Worm (Caenorhabditis elegans) whole organism, young adult: ENCODE measurements around the gene Y102A5C.2.

Experiments
- C06A6.2 ChIP-seq: fragments of 200-800 bp; sonication (Bioruptor generic); conservative IDR thresholded peaks from 2 replicates; pipeline ENCODE4 v1.3.6; 2022; ENCODE audit warnings: missing genetic modification characterization, missing compliant biosample characterization
- F10E7.11 ChIP-seq: sonication (generic microtip); optimal IDR thresholded peaks from 2 replicates; lab custom pipeline; 2017; ENCODE audit warnings: mild to moderate bottlenecking, missing genetic modification characterization, moderate library complexity, missing compliant biosample characterization
- F57C9.4 ChIP-seq: sonication (generic microtip); optimal IDR thresholded peaks from 2 replicates; lab custom pipeline; 2017; ENCODE audit warnings: mild to moderate bottlenecking, missing genetic modification characterization, missing compliant biosample characterization
- T07F8.4 ChIP-seq: sonication (generic microtip); optimal IDR thresholded peaks from 2 replicates; lab custom pipeline; 2016; ENCODE audit warnings: mild to moderate bottlenecking, missing genetic modification characterization, moderate library complexity, missing compliant biosample characterization
- Y56A3A.18 ChIP-seq: fragments of 200-800 bp; sonication (Bioruptor generic); IDR thresholded peaks from 2 replicates; pipeline ENCODE4 v1.3.6; 2022; ENCODE audit warnings: missing genetic modification reagents, missing genetic modification characterization, missing compliant biosample characterization
- ZK185.1 ChIP-seq: sonication (generic microtip); optimal IDR thresholded peaks from 2 replicates; lab custom pipeline; 2016; ENCODE audit warnings: mild to moderate bottlenecking, missing genetic modification characterization, missing compliant biosample characterization; ENCODE audit not compliant: poor library complexity, severe bottlenecking
- aptf-2 ChIP-seq: fragments of 200-800 bp; sonication (Bioruptor generic); conservative IDR thresholded peaks from 2 replicates; pipeline ENCODE4 v1.3.6; 2022; ENCODE audit warnings: missing genetic modification reagents, missing genetic modification characterization, missing compliant biosample characterization
- aptf-3 ChIP-seq: fragments of 200-800 bp; sonication (Bioruptor generic); IDR thresholded peaks from 2 replicates; pipeline ENCODE4 v1.3.6; 2022; ENCODE audit warnings: missing genetic modification characterization, missing compliant biosample characterization
- atf-7 ChIP-seq: sonication (generic microtip); optimal IDR thresholded peaks from 2 replicates; lab custom pipeline; 2017; ENCODE audit warnings: mild to moderate bottlenecking, missing genetic modification characterization, missing compliant biosample characterization
- attf-3 ChIP-seq: fragments of 200-800 bp; sonication (Bioruptor generic); conservative IDR thresholded peaks from 2 replicates; pipeline ENCODE4 v1.3.6; 2022; ENCODE audit warnings: missing genetic modification reagents, missing genetic modification characterization, missing compliant biosample characterization
- bed-2 ChIP-seq: fragments of 200-800 bp; sonication (Bioruptor generic); IDR thresholded peaks from 2 replicates; pipeline ENCODE4 v1.3.6; 2022; ENCODE audit warnings: missing genetic modification reagents, missing genetic modification characterization, missing compliant biosample characterization
- ceh-100 ChIP-seq: fragments of 200-800 bp; sonication (Bioruptor generic); IDR thresholded peaks from 2 replicates; pipeline ENCODE4 v1.3.6; 2022; ENCODE audit warnings: missing genetic modification reagents, missing genetic modification characterization, missing compliant biosample characterization
- ceh-40 ChIP-seq: fragments of 200-800 bp; sonication (Bioruptor generic); IDR thresholded peaks from 2 replicates; pipeline ENCODE4 v1.3.6; 2022; ENCODE audit warnings: missing genetic modification characterization, missing compliant biosample characterization
- efl-1 ChIP-seq: fragments of 150-350 bp; optimal IDR thresholded peaks from 2 replicates; lab custom pipeline; 2014; ENCODE audit warnings: missing biosample characterization, missing genetic modification reagents, missing genetic modification characterization
- egl-44 ChIP-seq: fragments of 200-800 bp; sonication (Bioruptor generic); IDR thresholded peaks from 2 replicates; pipeline ENCODE4 v1.3.6; 2022; ENCODE audit warnings: missing genetic modification reagents, missing genetic modification characterization, missing compliant biosample characterization
- egrh-3 ChIP-seq: fragments of 200-800 bp; sonication (Bioruptor generic); IDR thresholded peaks from 2 replicates; pipeline ENCODE4 v1.3.6; 2022; ENCODE audit warnings: missing genetic modification reagents, missing genetic modification characterization, missing compliant biosample characterization
- fkh-3 ChIP-seq: sonication (generic microtip); optimal IDR thresholded peaks from 2 replicates; lab custom pipeline; 2016; ENCODE audit warnings: mild to moderate bottlenecking, missing genetic modification characterization, missing compliant biosample characterization
- him-1 ChIP-seq: sonication (generic microtip); optimal IDR thresholded peaks from 2 replicates; lab custom pipeline; 2016; ENCODE audit warnings: missing genotype, missing genetic modification reagents, missing genetic modification characterization, missing compliant biosample characterization
- hlh-12 ChIP-seq: sonication (generic microtip); optimal IDR thresholded peaks from 2 replicates; lab custom pipeline; 2016; ENCODE audit warnings: missing genetic modification characterization, missing compliant biosample characterization
- hlh-26 ChIP-seq: fragments of 200-800 bp; sonication (Bioruptor generic); conservative IDR thresholded peaks from 2 replicates; pipeline ENCODE4 v1.3.6; 2022; ENCODE audit warnings: missing genetic modification reagents, missing genetic modification characterization, missing compliant biosample characterization
- hmg-1.2 ChIP-seq: fragments of 200-800 bp; sonication (Bioruptor generic); IDR thresholded peaks from 2 replicates; pipeline ENCODE4 v1.3.6; 2022; ENCODE audit warnings: missing genetic modification reagents, missing genetic modification characterization, missing compliant biosample characterization
- let-526 ChIP-seq: fragments of 200-800 bp; sonication (Bioruptor generic); IDR thresholded peaks from 2 replicates; pipeline ENCODE4 v1.3.6; 2022; ENCODE audit warnings: missing genetic modification reagents, missing genetic modification characterization, missing compliant biosample characterization
- let-607 ChIP-seq, 2 experiments: fragments of 200-800 bp in 1 of 2; sonication (Bioruptor generic) in 1 of 2; sonication (generic microtip) in 1 of 2; optimal IDR thresholded peaks; 2 replicates each; lab custom pipeline; 2016 to 2018; ENCODE audit warnings: mild to moderate bottlenecking in 2 of 2, missing compliant biosample characterization in 2 of 2, missing genetic modification characterization in 2 of 2, moderate library complexity in 2 of 2, missing genotype in 1 of 2
- lin-40 ChIP-seq: sonication (generic microtip); optimal IDR thresholded peaks from 2 replicates; lab custom pipeline; 2016; ENCODE audit warnings: missing genetic modification characterization, mild to moderate bottlenecking, missing compliant biosample characterization, missing genotype, missing genetic modification reagents
- lsl-1 ChIP-seq: fragments of 200-800 bp; sonication (Bioruptor generic); optimal IDR thresholded peaks from 2 replicates; lab custom pipeline; 2018; ENCODE audit warnings: mild to moderate bottlenecking, missing genetic modification characterization, moderate library complexity, missing compliant biosample characterization
- lsy-27 ChIP-seq: sonication (generic microtip); optimal IDR thresholded peaks from 2 replicates; lab custom pipeline; 2017; ENCODE audit warnings: missing genetic modification characterization, mild to moderate bottlenecking, missing compliant biosample characterization, antibody characterized with exemption, missing genotype, borderline replicate concordance; ENCODE audit not compliant: insufficient read depth
- madf-3 ChIP-seq: fragments of 200-800 bp; sonication (Bioruptor generic); IDR thresholded peaks from 2 replicates; pipeline ENCODE4 v1.3.6; 2022; ENCODE audit warnings: missing genetic modification reagents, missing genetic modification characterization, missing compliant biosample characterization
- mes-4 ChIP-seq: sonication (generic microtip); optimal IDR thresholded peaks from 2 replicates; lab custom pipeline; 2016; ENCODE audit warnings: missing genotype, missing genetic modification characterization, missing compliant biosample characterization
- mxl-1 ChIP-seq: sonication (generic microtip); optimal IDR thresholded peaks from 2 replicates; lab custom pipeline; 2016; ENCODE audit warnings: missing genetic modification characterization, missing compliant biosample characterization
- nfya-1 ChIP-seq: sonication (generic microtip); optimal IDR thresholded peaks from 2 replicates; lab custom pipeline; 2017; ENCODE audit warnings: antibody characterized with exemption, missing compliant biosample characterization, missing genetic modification characterization, borderline replicate concordance; ENCODE audit not compliant: insufficient read depth
- sea-2 ChIP-seq: fragments of 200-800 bp; sonication (Bioruptor generic); IDR thresholded peaks from 2 replicates; pipeline ENCODE4 v1.3.6; 2022; ENCODE audit warnings: missing genetic modification characterization, missing compliant biosample characterization
- snpc-1.3 ChIP-seq: sonication (generic microtip); optimal IDR thresholded peaks from 2 replicates; lab custom pipeline; 2017; ENCODE audit warnings: missing genetic modification characterization, mild to moderate bottlenecking, missing compliant biosample characterization, antibody characterized with exemption, moderate library complexity, missing genotype, missing genetic modification reagents; ENCODE audit not compliant: insufficient read depth
- tbp1 ChIP-seq: fragments of 200-800 bp; sonication (Bioruptor generic); optimal IDR thresholded peaks from 2 replicates; lab custom pipeline; 2018; ENCODE audit warnings: mild to moderate bottlenecking, missing genetic modification characterization, missing compliant biosample characterization
- unc-62 ChIP-seq: fragments of 150-350 bp; optimal IDR thresholded peaks from 2 replicates; lab custom pipeline; 2014; ENCODE audit warnings: missing biosample characterization, missing genetic modification reagents, missing genetic modification characterization
- zim-3 ChIP-seq: sonication (generic microtip); optimal IDR thresholded peaks from 2 replicates; lab custom pipeline; 2017; ENCODE audit warnings: mild to moderate bottlenecking, missing genetic modification characterization, moderate library complexity, missing compliant biosample characterization
- ztf-3 ChIP-seq: fragments of 200-800 bp; sonication (Bioruptor generic); optimal IDR thresholded peaks from 2 replicates; lab custom pipeline; 2018; ENCODE audit warnings: mild to moderate bottlenecking, missing genetic modification characterization, missing compliant biosample characterization

Y102A5C.2 gene

DNA sequence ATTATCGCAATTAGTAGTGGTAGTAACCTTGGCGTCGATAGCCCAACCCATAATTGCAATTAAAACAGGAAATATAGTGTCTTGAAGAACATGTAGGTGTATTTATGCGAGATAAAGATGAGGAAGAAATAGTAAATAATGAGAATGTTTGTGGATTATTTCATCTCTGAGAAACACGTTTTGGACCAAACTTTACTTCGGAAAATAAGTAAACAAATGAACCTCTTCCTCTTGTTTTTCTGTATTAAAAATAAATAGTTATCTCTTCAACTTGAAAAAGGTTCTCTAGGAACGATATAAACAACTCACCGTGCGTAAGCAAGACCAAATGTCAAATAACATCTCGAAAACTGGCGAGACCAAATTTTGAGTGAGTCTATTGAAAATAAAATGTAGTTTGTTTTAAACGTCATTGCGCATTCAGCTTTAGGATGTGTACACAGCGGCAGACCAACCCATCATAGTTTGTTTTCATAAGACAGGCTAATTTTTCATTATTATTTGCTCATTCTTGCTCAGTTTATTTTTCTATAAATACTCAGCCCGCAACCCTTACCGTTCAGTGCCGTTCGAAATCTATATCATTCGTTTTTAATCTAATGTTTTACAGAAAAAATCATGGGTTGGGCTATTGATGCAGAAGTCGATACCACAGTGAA, 36.1 kb upstream of the Y102A5C.2 start, which contains the start of the genes F09C6.11 and F09C6.12:
Gene F09C6.11 (minus strand): TSS at position 51 of the 659 bp plus-strand sequence.
Gene F09C6.12 (plus strand): TSS at position 609 of the 659 bp plus-strand sequence.
- TF ChIP-seq F10E7.11 (tag; lab: Kevin White, UChicago), result no peak
- TF ChIP-seq mxl-1 (tag; lab: Kevin White, UChicago), result no peak
- TF ChIP-seq madf-3, result no peak
- no peak for TF ChIP-seq Y56A3A.18
- TF ChIP-seq F57C9.4 (tag; lab: Kevin White, UChicago), result no peak
- no peak for TF ChIP-seq efl-1 (GFP tag; lab: Kevin White, UChicago)
- TF ChIP-seq ZK185.1 (tag; lab: Kevin White, UChicago), result no peak
- no peak for TF ChIP-seq ztf-3
- no peak for TF ChIP-seq lsy-27
- no peak for TF ChIP-seq egrh-3
- TF ChIP-seq attf-3 (GFP tag; lab: Robert Waterston, UW), result no peak
- no peak for TF ChIP-seq atf-7 (tag; lab: Kevin White, UChicago)
- TF ChIP-seq tbp1 (GFP tag; lab: Kevin White, UChicago), result no peak
- no peak for TF ChIP-seq lsl-1 (GFP tag; lab: Kevin White, UChicago)
- no peak for TF ChIP-seq him-1
- no peak for TF ChIP-seq aptf-2
- no peak for TF ChIP-seq T07F8.4 (tag; lab: Kevin White, UChicago)
- no peak for TF ChIP-seq bed-2 (GFP tag; lab: Robert Waterston, UW)
- TF ChIP-seq ceh-40 (GFP tag; lab: Robert Waterston, UW), result no peak
- TF ChIP-seq snpc-1.3 (tag; lab: Kevin White, UChicago), result no peak

- TF ChIP-seq egl-44 (no peak), hlh-26 (GFP tag; lab: Robert Waterston, UW) (no peak), zim-3 (tag; lab: Kevin White, UChicago) (no peak), ztf-3 (no peak), let-526 (GFP tag; lab: Robert Waterston, UW) (no peak), atf-7 (tag; lab: Kevin White, UChicago) (no peak), aptf-3 (GFP tag; lab: Robert Waterston, UW) (no peak), unc-62 (GFP tag; lab: Kevin White, UChicago) (no peak), tbp1 (GFP tag; lab: Kevin White, UChicago) (no peak), ceh-100 (GFP tag; lab: Robert Waterston, UW) (no peak), sea-2 (GFP tag; lab: Robert Waterston, UW) (no peak), let-607 (tag; optimal IDR thresholded peaks at IDR 0.05; lab: Kevin White, UChicago) (no peak), fkh-3 (tag; lab: Kevin White, UChicago) (no peak), C06A6.2 (GFP tag; lab: Robert Waterston, UW) (no peak), nfya-1 (tag; lab: Kevin White, UChicago) (no peak), mes-4 (tag; lab: Kevin White, UChicago) (no peak), hlh-12 (tag; lab: Kevin White, UChicago) (no peak), lin-40 (tag; lab: Kevin White, UChicago) (no peak), ZK185.1 (tag; lab: Kevin White, UChicago) (no peak), hmg-1.2 (no peak)
These were observed 33.8 kb upstream of the Y102A5C.2 start, which contains the start of gene F09C6.13 for ce11 chrV:16884744-16885143. Gene F09C6.13, plus strand, starts transcription at chrV:16885044.
